Worm (Caenorhabditis elegans) whole organism, L4 larva: Measurements from ENCODE around the gene prmn-1.

Source experiments
- F37D6.2 ChIP-seq: sonication (generic microtip); optimal IDR thresholded peaks from 2 replicates; lab custom pipeline; 2016; ENCODE audit warnings: mild to moderate bottlenecking, missing genetic modification characterization, missing compliant biosample characterization
- F49E8.2 ChIP-seq: sonication (generic microtip); optimal IDR thresholded peaks from 2 replicates; lab custom pipeline; 2016; ENCODE audit warnings: missing compliant biosample characterization, mild to moderate bottlenecking, missing genetic modification characterization, borderline replicate concordance
- T20F7.1 ChIP-seq: fragments of 200-800 bp; sonication (Bioruptor generic); optimal IDR thresholded peaks from 2 replicates; lab custom pipeline; 2018; ENCODE audit warnings: mild to moderate bottlenecking, missing genetic modification characterization, missing compliant biosample characterization
- T26A8.4 ChIP-seq: fragments of 200-800 bp; sonication (Bioruptor generic); IDR thresholded peaks from 2 replicates; pipeline ENCODE4 v1.3.6; 2022; ENCODE audit warnings: missing genetic modification characterization, missing compliant biosample characterization
- Y105C5A.15 ChIP-seq: fragments of 200-800 bp; sonication (Bioruptor generic); IDR thresholded peaks from 2 replicates; pipeline ENCODE4 v1.3.6; 2022; ENCODE audit warnings: missing genetic modification characterization, missing compliant biosample characterization
- Y48G9A.11 ChIP-seq: fragments of 200-800 bp; sonication (Bioruptor generic); IDR thresholded peaks from 2 replicates; pipeline ENCODE4 v1.3.6; 2022; ENCODE audit warnings: missing genetic modification reagents, missing genetic modification characterization, missing compliant biosample characterization
- ZK337.2 ChIP-seq: fragments of 200-800 bp; sonication (Bioruptor generic); IDR thresholded peaks from 2 replicates; pipeline ENCODE4 v1.3.6; 2022; ENCODE audit warnings: missing genetic modification reagents, missing genetic modification characterization, missing compliant biosample characterization
- aha-1 ChIP-seq: fragments of 150-350 bp; peaks from one replicate; lab custom pipeline; 2014; ENCODE audit warnings: missing biosample characterization, missing genetic modification characterization
- aly-2 ChIP-seq: sonication (generic microtip); optimal IDR thresholded peaks from 2 replicates; lab custom pipeline; 2018; ENCODE audit warnings: missing biosample characterization, missing genetic modification characterization
- arid-1 ChIP-seq: fragments of 200-800 bp; sonication (Bioruptor generic); conservative IDR thresholded peaks from 2 replicates; pipeline ENCODE4 v1.3.6; 2022; ENCODE audit warnings: missing genetic modification reagents, missing genetic modification characterization, missing compliant biosample characterization
- ceh-82 ChIP-seq: sonication (generic microtip); optimal IDR thresholded peaks from 2 replicates; lab custom pipeline; 2017; ENCODE audit warnings: missing biosample characterization, missing genetic modification characterization
- ces-1 ChIP-seq: fragments of 150-350 bp; sonication (generic microtip); optimal IDR thresholded peaks from 4 replicates; lab custom pipeline; 2014; ENCODE audit warnings: missing biosample characterization, missing genetic modification reagents, missing genetic modification characterization
- cey-2 ChIP-seq: sonication (generic microtip); optimal IDR thresholded peaks from 3 replicates; lab custom pipeline; 2017; ENCODE audit warnings: missing genetic modification characterization, mild to moderate bottlenecking, missing compliant biosample characterization, antibody characterized with exemption, borderline replicate concordance; ENCODE audit not compliant: insufficient read depth
- daf-12 ChIP-seq: fragments of 150-350 bp; optimal IDR thresholded peaks from 2 replicates; lab custom pipeline; 2014; ENCODE audit warnings: missing biosample characterization, missing genetic modification reagents, missing genetic modification characterization
- daf-16 ChIP-seq, 3 experiments: sonication (generic microtip); optimal IDR thresholded peaks; 2 replicates each; lab custom pipeline; 2016 to 2017; ENCODE audit warnings: missing genetic modification characterization in 3 of 3, missing genetic modification reagents in 3 of 3, mild to moderate bottlenecking in 2 of 3, missing compliant biosample characterization in 2 of 3, missing biosample characterization in 1 of 3, moderate library complexity in 1 of 3
- dmd-6 ChIP-seq: fragments of 200-800 bp; sonication (Bioruptor generic); IDR thresholded peaks from 2 replicates; pipeline ENCODE4 v1.3.6; 2022; ENCODE audit warnings: missing genetic modification reagents, missing genetic modification characterization, missing compliant biosample characterization
- dmd-9 ChIP-seq: fragments of 200-800 bp; sonication (Bioruptor generic); IDR thresholded peaks from 2 replicates; pipeline ENCODE4 v1.3.6; 2022; ENCODE audit warnings: missing genetic modification reagents, missing genetic modification characterization, missing compliant biosample characterization
- dve-1 ChIP-seq: sonication (generic microtip); optimal IDR thresholded peaks from 2 replicates; lab custom pipeline; 2017; ENCODE audit warnings: antibody characterized with exemption, mild to moderate bottlenecking, missing genetic modification characterization, missing compliant biosample characterization; ENCODE audit not compliant: insufficient read depth
- hlh-11 ChIP-seq: fragments of 200-800 bp; sonication (Bioruptor generic); optimal IDR thresholded peaks from 2 replicates; lab custom pipeline; 2018; ENCODE audit warnings: mild to moderate bottlenecking, missing genetic modification characterization, missing compliant biosample characterization
- hmg-1.1 ChIP-seq: fragments of 200-800 bp; sonication (Bioruptor generic); IDR thresholded peaks from 2 replicates; pipeline ENCODE4 v1.3.6; 2022; ENCODE audit warnings: missing genetic modification reagents, missing genetic modification characterization, missing compliant biosample characterization
- lim-7 ChIP-seq: fragments of 200-800 bp; sonication (Bioruptor generic); IDR thresholded peaks from 2 replicates; pipeline ENCODE4 v1.3.6; 2022; ENCODE audit warnings: missing genetic modification characterization, missing compliant biosample characterization
- lin-1 ChIP-seq: fragments of 200-800 bp; sonication (Bioruptor generic); IDR thresholded peaks from 2 replicates; pipeline ENCODE4 v1.3.6; 2022; ENCODE audit warnings: missing genetic modification reagents, missing genetic modification characterization, missing compliant biosample characterization
- lin-15B ChIP-seq: fragments of 150-350 bp; sonication (generic microtip); optimal IDR thresholded peaks from 3 replicates; lab custom pipeline; 2014; ENCODE audit warnings: missing biosample characterization, missing genetic modification characterization
- lin-38 ChIP-seq: fragments of 200-800 bp; sonication (Bioruptor generic); IDR thresholded peaks from 2 replicates; pipeline ENCODE4 v1.3.6; 2022; ENCODE audit warnings: missing genetic modification reagents, missing genetic modification characterization, missing compliant biosample characterization
- lsy-2 ChIP-seq, 2 experiments: fragments of 150-350 bp in 1 of 2; sonication (generic microtip) in 1 of 2; optimal IDR thresholded peaks; 2 replicates each; lab custom pipeline; 2014 to 2017; ENCODE audit warnings: missing biosample characterization in 2 of 2, missing genetic modification characterization in 2 of 2
- madf-5 ChIP-seq, 2 experiments: fragments of 200-800 bp; sonication (Bioruptor generic); IDR thresholded peaks; 2 replicates each; pipeline ENCODE4 v1.3.6; 2022; ENCODE audit warnings: missing compliant biosample characterization in 2 of 2, missing genetic modification characterization in 2 of 2
- mdl-1 ChIP-seq, 2 experiments: fragments of 150-350 bp in 1 of 2; sonication (generic microtip) in 1 of 2; optimal IDR thresholded peaks; 2 replicates each; lab custom pipeline; 2014 to 2017; ENCODE audit warnings: missing biosample characterization in 2 of 2, missing genetic modification characterization in 2 of 2
- mxl-2 ChIP-seq: fragments of 200-800 bp; sonication (Bioruptor generic); conservative IDR thresholded peaks from 2 replicates; pipeline ENCODE4 v1.3.6; 2022; ENCODE audit warnings: missing genetic modification reagents, missing genetic modification characterization, missing compliant biosample characterization
- nhr-11 ChIP-seq: fragments of 150-350 bp; optimal IDR thresholded peaks from 2 replicates; lab custom pipeline; 2014; ENCODE audit warnings: missing biosample characterization, missing genetic modification characterization
- nhr-111 ChIP-seq: fragments of 200-800 bp; sonication (Bioruptor generic); optimal IDR thresholded peaks from 2 replicates; lab custom pipeline; 2018; ENCODE audit warnings: mild to moderate bottlenecking, missing genetic modification characterization, missing compliant biosample characterization
- nhr-28 ChIP-seq: fragments of 150-350 bp; optimal IDR thresholded peaks from 2 replicates; lab custom pipeline; 2014; ENCODE audit warnings: missing biosample characterization, missing genetic modification characterization
- nhr-42 ChIP-seq: fragments of 200-800 bp; sonication (Bioruptor generic); IDR thresholded peaks from 2 replicates; pipeline ENCODE4 v1.3.6; 2022; ENCODE audit warnings: missing genetic modification characterization, missing compliant biosample characterization
- nhr-77 ChIP-seq: fragments of 150-350 bp; optimal IDR thresholded peaks from 2 replicates; lab custom pipeline; 2014; ENCODE audit warnings: missing biosample characterization, missing genetic modification characterization
- pha-4 ChIP-seq, 2 experiments: fragments of 150-350 bp in 1 of 2; fragments of 200-800 bp in 1 of 2; sonication (Bioruptor generic) in 1 of 2; IDR thresholded peaks in 1 of 2; optimal IDR thresholded peaks in 1 of 2; 2 replicates each; pipeline versions ENCODE4 v1.3.6 to Lab custom; 2014 to 2022; ENCODE audit warnings: missing genetic modification characterization in 2 of 2, missing genetic modification reagents in 2 of 2, missing biosample characterization in 1 of 2, missing compliant biosample characterization in 1 of 2
- php-3 ChIP-seq: fragments of 200-800 bp; sonication (Bioruptor generic); IDR thresholded peaks from 2 replicates; pipeline ENCODE4 v1.3.6; 2022; ENCODE audit warnings: missing genetic modification reagents, missing genetic modification characterization, missing compliant biosample characterization
- pqm-1 ChIP-seq: sonication (generic microtip); optimal IDR thresholded peaks from 2 replicates; lab custom pipeline; 2017; ENCODE audit warnings: missing biosample characterization, missing genetic modification characterization
- rbr-2 ChIP-seq: sonication (generic microtip); optimal IDR thresholded peaks from 2 replicates; lab custom pipeline; 2016; ENCODE audit warnings: missing genotype, missing genetic modification characterization, missing compliant biosample characterization
- sdz-12 ChIP-seq: fragments of 200-800 bp; sonication (Bioruptor generic); optimal IDR thresholded peaks from 2 replicates; lab custom pipeline; 2018; ENCODE audit warnings: mild to moderate bottlenecking, missing genetic modification characterization, missing compliant biosample characterization
- skn-1 ChIP-seq: fragments of 150-350 bp; optimal IDR thresholded peaks from 2 replicates; lab custom pipeline; 2014; ENCODE audit warnings: missing biosample characterization, missing genetic modification characterization
- snpc-1.2 ChIP-seq: fragments of 200-800 bp; sonication (Bioruptor generic); IDR thresholded peaks from 2 replicates; pipeline ENCODE4 v1.3.6; 2022; ENCODE audit warnings: missing genetic modification reagents, missing genetic modification characterization, missing compliant biosample characterization
- snpc-4 ChIP-seq: fragments of 150-350 bp; optimal IDR thresholded peaks from 2 replicates; lab custom pipeline; 2014; ENCODE audit warnings: missing biosample characterization, missing genetic modification characterization
- spr-1 ChIP-seq: sonication (generic microtip); optimal IDR thresholded peaks from 2 replicates; lab custom pipeline; 2016; ENCODE audit warnings: mild to moderate bottlenecking, missing genetic modification characterization, missing compliant biosample characterization
- vab-7 ChIP-seq: fragments of 200-800 bp; sonication (Bioruptor generic); IDR thresholded peaks from 2 replicates; pipeline ENCODE4 v1.3.6; 2022; ENCODE audit warnings: missing genetic modification reagents, missing genetic modification characterization, missing compliant biosample characterization
- zag-1 ChIP-seq: fragments of 150-350 bp; optimal IDR thresholded peaks from 2 replicates; lab custom pipeline; 2014; ENCODE audit warnings: missing biosample characterization, missing genetic modification characterization

The prmn-1 gene

ce11 chrX:11392924-11393323, 8.0 kb downstream of the prmn-1 start, which contains the start of gene prx-12 (continued):
- TF ChIP-seq cey-2 (tag; lab: Kevin White, UChicago) (peak; percentile 15), nhr-28 (tag; lab: Kevin White, UChicago) (peak; percentile 76), vab-7 (GFP tag; lab: Robert Waterston, UW) (no peak), hlh-11 (tag; lab: Kevin White, UChicago) (peak; percentile 25), spr-1 (tag; lab: Kevin White, UChicago) (no peak), snpc-1.2 (GFP tag; lab: Robert Waterston, UW) (no peak)

DNA sequence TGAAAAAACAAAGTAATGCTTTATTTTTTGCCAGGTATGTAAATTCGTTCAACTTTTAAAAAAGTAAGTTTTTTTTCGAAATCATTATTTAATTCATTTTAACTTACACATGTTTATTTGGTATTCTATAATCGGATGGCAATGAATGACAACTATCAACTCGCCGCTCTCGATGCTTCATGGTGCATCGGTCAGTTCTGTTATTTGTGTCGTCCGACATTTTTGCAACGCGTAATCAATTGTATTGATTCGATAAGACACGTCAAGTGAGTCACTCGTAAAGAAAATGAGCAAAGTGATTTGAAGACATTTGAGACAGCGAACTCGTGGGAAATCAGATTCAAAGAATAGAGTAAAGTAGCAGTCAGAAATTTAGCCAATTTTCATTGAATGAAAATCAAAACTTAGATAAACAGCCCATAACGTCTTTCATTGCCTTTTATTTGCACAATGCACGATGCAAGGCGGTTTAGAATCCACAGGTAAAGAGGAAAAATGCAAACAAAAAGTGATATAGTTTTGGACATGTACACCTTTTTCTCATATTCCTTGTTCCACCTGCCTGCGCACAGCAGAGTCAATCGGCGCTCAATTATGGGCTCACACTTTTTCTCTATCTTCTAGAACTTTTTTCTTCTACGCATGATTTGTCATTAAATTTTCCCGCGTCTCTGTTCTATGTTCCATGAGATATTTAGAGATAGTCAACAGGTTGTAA, 15.7 kb downstream of the prmn-1 start:
- TF ChIP-seq nhr-77 = no peak
- TF ChIP-seq nhr-11 = no peak
- no peak for TF ChIP-seq ceh-82
- TF ChIP-seq mxl-2 (GFP tag; lab: Robert Waterston, UW) = no peak
- no peak for TF ChIP-seq Y48G9A.11 (GFP tag; lab: Robert Waterston, UW)
- TF ChIP-seq dmd-9 (GFP tag; lab: Robert Waterston, UW) = no peak
- TF ChIP-seq lim-7 (GFP tag; lab: Robert Waterston, UW) = no peak
- peak; percentile 39 for TF ChIP-seq pqm-1 (tag; lab: Kevin White, UChicago)
- no peak for TF ChIP-seq snpc-4 (tag; lab: Kevin White, UChicago)
- TF ChIP-seq sdz-12 (GFP tag; lab: Kevin White, UChicago) = no peak
- TF ChIP-seq php-3 (GFP tag; lab: Robert Waterston, UW) = no peak
- no peak for TF ChIP-seq hmg-1.1
- no peak for TF ChIP-seq lin-38 (GFP tag; lab: Robert Waterston, UW)
- TF ChIP-seq F37D6.2 = no peak
- TF ChIP-seq aly-2 (tag; lab: Kevin White, UChicago) = no peak
- TF ChIP-seq vab-7 (GFP tag; lab: Robert Waterston, UW) = no peak
- TF ChIP-seq Y105C5A.15 (GFP tag; lab: Robert Waterston, UW) = no peak
- TF ChIP-seq daf-16 (GFP tag; optimal IDR thresholded peaks at IDR 0.05; lab: Kevin White, UChicago) = no peak
- TF ChIP-seq daf-16 (tag; optimal IDR thresholded peaks at IDR 0.05; lab: Kevin White, UChicago) = peak; percentile 79
- no peak for TF ChIP-seq lin-1
- TF ChIP-seq madf-5 (GFP tag; IDR thresholded peaks at IDR 0.05; lab: Robert Waterston, UW) = no peak
- TF ChIP-seq dmd-6 (GFP tag; lab: Robert Waterston, UW) = peak; percentile 17; the same call in 1 of the 2 replicates
- TF ChIP-seq nhr-42 (GFP tag; lab: Robert Waterston, UW) = no peak
- TF ChIP-seq ZK337.2 (GFP tag; lab: Robert Waterston, UW) = no peak
- TF ChIP-seq lsy-2 (tag; optimal IDR thresholded peaks at IDR 0.05; lab: Kevin White, UChicago) = no peak
- no peak for TF ChIP-seq rbr-2
- TF ChIP-seq pha-4 (GFP tag; IDR thresholded peaks at IDR 0.05; lab: Robert Waterston, UW) = no peak
- TF ChIP-seq pha-4 (tag; optimal IDR thresholded peaks at IDR 0.05; lab: Kevin White, UChicago) = no peak
- TF ChIP-seq hlh-11 (tag; lab: Kevin White, UChicago) = peak; percentile 39
- TF ChIP-seq snpc-1.2 (GFP tag; lab: Robert Waterston, UW) = no peak
- TF ChIP-seq skn-1 (tag; lab: Kevin White, UChicago) = no peak
- no peak for TF ChIP-seq F49E8.2 (tag; lab: Kevin White, UChicago)
- TF ChIP-seq mdl-1 (tag; optimal IDR thresholded peaks at IDR 0.05; lab: Kevin White, UChicago) = no peak
- no peak for TF ChIP-seq nhr-111 (GFP tag; lab: Kevin White, UChicago)
- no peak for TF ChIP-seq daf-12 (tag; lab: Kevin White, UChicago)
- TF ChIP-seq arid-1 (GFP tag; lab: Robert Waterston, UW) = no peak
- peak; percentile 49 for TF ChIP-seq dve-1 (tag; lab: Kevin White, UChicago)
- no peak for TF ChIP-seq zag-1
- peak; percentile 91 for TF ChIP-seq aha-1 (tag; lab: Kevin White, UChicago)
- TF ChIP-seq nhr-28 (tag; lab: Kevin White, UChicago) = peak; percentile 73
- no peak for TF ChIP-seq T20F7.1 (GFP tag; lab: Kevin White, UChicago)
- TF ChIP-seq T26A8.4 = no peak
- no peak for TF ChIP-seq lin-15B
- TF ChIP-seq ces-1 (GFP tag; lab: Kevin White, UChicago) = no peak
- TF ChIP-seq, all 104 proteins: peak for 7
